Worm (Caenorhabditis elegans): ENCODE results near the gene clc-12.

Gene clc-12

DNA sequence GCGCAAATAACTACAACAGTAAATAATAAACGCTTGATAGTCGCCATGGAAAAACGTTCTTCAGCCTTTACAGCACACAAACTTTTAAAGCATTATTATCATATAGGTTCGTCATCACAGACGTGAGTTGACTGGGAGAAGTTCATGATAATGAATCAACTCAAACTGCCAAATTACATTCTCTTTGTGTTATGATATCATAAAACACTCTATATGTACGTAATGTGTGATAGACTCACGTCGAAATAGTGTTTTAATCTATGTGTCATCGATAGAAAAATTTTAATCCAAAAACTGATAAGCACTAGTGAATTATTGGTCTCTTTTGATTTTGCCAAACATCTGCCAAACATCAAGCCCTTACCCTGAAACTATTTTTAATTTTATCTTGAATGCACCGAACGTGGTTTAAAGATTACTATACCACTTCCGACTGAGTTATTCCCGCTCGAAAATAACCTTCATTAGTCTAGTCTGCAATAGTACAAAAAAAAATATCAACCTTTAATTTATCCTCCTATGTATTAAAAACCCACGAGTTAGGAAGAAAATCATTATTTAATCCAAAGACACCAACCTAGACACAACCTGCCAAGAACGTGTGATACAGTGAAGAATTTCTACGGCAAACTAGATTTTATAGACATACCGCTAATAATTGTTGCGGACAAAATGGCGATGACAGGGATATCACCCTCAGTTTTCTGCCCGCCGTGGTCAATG is at the start of gene clc-12, which contains the start of gene clec-240:
clc-12 (minus strand) TSS at position 47 of the 723 bp plus-strand sequence.
clec-240 (plus strand) TSS at position 673 of the 723 bp plus-strand sequence.
- no peak for TF ChIP-seq ceh-13 (GFP tag; optimal IDR thresholded peaks at IDR 0.05)
- TF ChIP-seq tbx-37 (GFP tag; conservative IDR thresholded peaks at IDR 0.05), result no peak
- TF ChIP-seq ets-7 (tag; optimal IDR thresholded peaks at IDR 0.05), result no peak

DNA sequence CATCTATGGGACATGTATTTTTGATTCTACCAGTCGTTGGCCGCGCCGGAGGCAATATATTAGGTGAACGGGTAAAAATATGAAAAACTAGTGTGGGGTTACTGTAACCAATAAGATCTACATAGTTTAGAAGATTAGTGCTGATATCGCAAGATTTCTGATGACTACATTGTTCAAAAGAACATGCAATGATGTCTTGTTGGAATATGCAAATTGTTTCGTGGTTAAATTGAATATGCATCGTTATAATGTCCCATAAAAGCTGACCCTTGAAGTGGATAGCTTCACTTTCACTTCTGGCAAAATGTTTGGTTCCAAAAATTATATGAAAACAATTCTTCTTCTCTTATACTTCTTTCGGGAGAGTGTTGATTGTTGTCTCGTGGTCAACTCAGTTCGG is 35.3 kb upstream of the clc-12 start, which contains the start of gene F28B1.2:
F28B1.2 (plus strand) TSS at position 301 of the 400 bp plus-strand sequence.
- TF ChIP-seq ets-7 (tag; optimal IDR thresholded peaks at IDR 0.05), result no peak
- TF ChIP-seq ceh-36 (tag; optimal IDR thresholded peaks at IDR 0.05), result no peak
- TF ChIP-seq F13C5.2 (tag; optimal IDR thresholded peaks at IDR 0.05), result no peak
- TF ChIP-seq tbx-37 (GFP tag; conservative IDR thresholded peaks at IDR 0.05), result no peak
- no peak for TF ChIP-seq aly-1 (tag; optimal IDR thresholded peaks at IDR 0.05)
- TF ChIP-seq ama-1 (optimal IDR thresholded peaks at IDR 0.05), result no peak
- no peak for TF ChIP-seq scrt-1 (GFP tag; IDR thresholded peaks at IDR 0.05)

DNA sequence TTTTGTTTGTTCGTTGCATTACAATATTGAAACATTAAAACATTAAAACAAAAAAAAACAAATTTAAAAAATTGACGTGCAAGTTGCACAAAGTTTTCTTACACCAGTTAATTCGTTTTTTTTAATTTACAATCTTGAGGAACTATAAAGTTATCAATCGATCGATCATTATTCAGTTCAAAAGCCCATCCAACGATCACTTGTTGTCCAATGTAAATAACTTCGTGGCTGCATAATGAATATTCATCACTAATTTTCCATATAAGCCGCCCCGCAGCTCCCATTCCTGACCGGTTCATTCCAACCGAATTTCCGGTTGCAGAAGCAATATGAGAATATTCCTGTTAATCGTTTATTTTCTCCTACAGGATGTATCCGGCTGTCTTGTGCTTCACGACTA is 33.1 kb upstream of the clc-12 start, which contains the start of gene hpo-33:
hpo-33 (plus strand) TSS at position 301 of the 400 bp plus-strand sequence.
- no peak for TF ChIP-seq pes-1 (GFP tag; IDR thresholded peaks at IDR 0.05)
- TF ChIP-seq ets-7 (tag; optimal IDR thresholded peaks at IDR 0.05), result no peak
- no peak for TF ChIP-seq sea-1 (GFP tag; conservative IDR thresholded peaks at IDR 0.05)
- no peak for TF ChIP-seq tra-4 (tag; optimal IDR thresholded peaks at IDR 0.05)
- TF ChIP-seq F13C5.2 (tag; optimal IDR thresholded peaks at IDR 0.05), result no peak
- TF ChIP-seq hnd-1 (tag; optimal IDR thresholded peaks at IDR 0.05), result no peak
- no peak for TF ChIP-seq flt-1 (GFP tag; IDR thresholded peaks at IDR 0.05)
- no peak for TF ChIP-seq aly-1 (tag; optimal IDR thresholded peaks at IDR 0.05)
- TF ChIP-seq tbx-37 (GFP tag; conservative IDR thresholded peaks at IDR 0.05), result no peak
- TF ChIP-seq ama-1 (optimal IDR thresholded peaks at IDR 0.05), result no peak
- no peak for TF ChIP-seq B0310.2 (tag; optimal IDR thresholded peaks at IDR 0.05)
- no peak for TF ChIP-seq hmbx-1 (tag; optimal IDR thresholded peaks at IDR 0.05)
- TF ChIP-seq ceh-36 (tag; optimal IDR thresholded peaks at IDR 0.05), result no peak
- TF ChIP-seq ceh-13 (GFP tag; optimal IDR thresholded peaks at IDR 0.05), result no peak
- TF ChIP-seq scrt-1 (GFP tag; IDR thresholded peaks at IDR 0.05), result no peak

DNA sequence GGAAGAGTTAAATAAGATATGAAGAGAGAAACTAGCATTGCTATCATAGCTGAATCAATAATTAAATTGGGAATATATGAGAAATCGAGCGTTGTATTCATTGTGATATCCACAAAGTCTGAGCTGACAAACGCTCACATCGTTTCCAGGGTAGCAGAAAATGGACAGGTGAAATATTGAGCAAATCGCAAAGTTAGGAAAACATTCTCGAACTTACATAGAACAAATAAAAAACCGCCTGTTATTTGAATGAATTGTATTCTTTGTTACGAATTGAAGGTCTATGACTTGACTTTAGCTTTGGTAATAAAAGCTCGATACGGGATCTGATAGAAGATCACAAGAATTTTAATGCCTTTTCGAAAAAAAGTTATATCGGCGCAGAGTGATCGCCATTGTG is 26.7 kb upstream of the clc-12 start, which contains the start of gene srz-94:
srz-94 (minus strand) TSS at position 101 of the 400 bp plus-strand sequence.
- TF ChIP-seq ceh-36 (tag; optimal IDR thresholded peaks at IDR 0.05) (no peak), ets-7 (tag; optimal IDR thresholded peaks at IDR 0.05) (no peak), sea-1 (GFP tag; conservative IDR thresholded peaks at IDR 0.05) (no peak), tbx-37 (GFP tag; conservative IDR thresholded peaks at IDR 0.05) (no peak), flt-1 (GFP tag; IDR thresholded peaks at IDR 0.05) (no peak)

DNA sequence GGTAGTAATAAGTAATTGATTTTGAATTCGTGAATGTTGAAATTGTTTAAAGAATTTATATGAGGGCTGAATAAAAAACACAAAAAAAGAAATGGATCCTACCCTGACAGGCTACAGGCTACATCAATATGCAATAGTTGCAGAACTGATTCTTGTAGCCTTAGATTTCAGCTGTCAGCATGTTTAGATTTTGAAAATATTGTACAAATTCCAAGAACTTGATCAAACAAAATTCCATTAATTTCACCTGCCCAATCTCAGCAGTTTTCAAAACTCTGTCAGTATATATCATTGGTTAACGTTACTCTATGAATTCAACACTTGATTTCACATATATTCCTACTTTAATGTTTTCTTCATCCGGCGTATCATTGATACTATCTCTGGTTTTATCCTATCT is 21.2 kb upstream of the clc-12 start:
- no peak for TF ChIP-seq scrt-1 (GFP tag; IDR thresholded peaks at IDR 0.05)
- no peak for TF ChIP-seq tra-4 (tag; optimal IDR thresholded peaks at IDR 0.05)
- no peak for TF ChIP-seq hmg-4 (GFP tag; optimal IDR thresholded peaks at IDR 0.05)
- TF ChIP-seq ama-1 (optimal IDR thresholded peaks at IDR 0.05), result no peak
- TF ChIP-seq ets-7 (tag; optimal IDR thresholded peaks at IDR 0.05), result no peak
- TF ChIP-seq pes-1 (GFP tag; IDR thresholded peaks at IDR 0.05), result no peak
- TF ChIP-seq ceh-13 (GFP tag; optimal IDR thresholded peaks at IDR 0.05), result no peak
- no peak for TF ChIP-seq flt-1 (GFP tag; IDR thresholded peaks at IDR 0.05)
- TF ChIP-seq B0310.2 (tag; optimal IDR thresholded peaks at IDR 0.05), result no peak
- no peak for TF ChIP-seq ceh-36 (tag; optimal IDR thresholded peaks at IDR 0.05)
- no peak for TF ChIP-seq tbx-37 (GFP tag; conservative IDR thresholded peaks at IDR 0.05)
- no peak for TF ChIP-seq sea-1 (GFP tag; conservative IDR thresholded peaks at IDR 0.05)
- no peak for TF ChIP-seq aly-1 (tag; optimal IDR thresholded peaks at IDR 0.05)
- no peak for TF ChIP-seq hmbx-1 (tag; optimal IDR thresholded peaks at IDR 0.05)
- TF ChIP-seq F13C5.2 (tag; optimal IDR thresholded peaks at IDR 0.05), result no peak
- no peak for TF ChIP-seq tbx-11 (GFP tag; IDR thresholded peaks at IDR 0.05)
- TF ChIP-seq hnd-1 (tag; optimal IDR thresholded peaks at IDR 0.05), result no peak

DNA sequence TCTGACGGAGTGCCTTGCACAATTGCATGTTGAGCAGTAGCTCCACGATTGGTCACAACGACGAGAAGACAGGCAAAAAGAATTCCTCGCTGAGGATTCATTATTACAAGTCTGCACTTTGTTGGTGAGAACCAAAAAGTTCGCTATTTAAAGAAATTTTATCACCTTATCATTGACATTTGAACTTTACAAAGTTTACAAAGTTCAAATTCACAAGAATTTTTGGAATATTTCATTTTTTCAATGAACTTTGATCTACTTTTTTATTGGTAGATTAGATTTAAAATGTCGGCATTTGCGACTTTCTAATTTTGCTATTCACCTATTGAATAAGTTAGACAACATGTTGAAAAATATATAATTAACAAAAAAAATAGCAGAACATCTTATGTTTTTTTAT is 17.1 kb upstream of the clc-12 start, which contains the start of gene F49H6.15:
F49H6.15 (minus strand) TSS at position 101 of the 400 bp plus-strand sequence.
- TF ChIP-seq sea-1 (GFP tag; conservative IDR thresholded peaks at IDR 0.05) (no peak), hmbx-1 (tag; optimal IDR thresholded peaks at IDR 0.05) (no peak), scrt-1 (GFP tag; IDR thresholded peaks at IDR 0.05) (no peak), tra-4 (tag; optimal IDR thresholded peaks at IDR 0.05) (no peak), aly-1 (tag; optimal IDR thresholded peaks at IDR 0.05) (no peak), ama-1 (optimal IDR thresholded peaks at IDR 0.05) (no peak), hmg-4 (GFP tag; optimal IDR thresholded peaks at IDR 0.05) (no peak), hnd-1 (tag; optimal IDR thresholded peaks at IDR 0.05) (no peak), flt-1 (GFP tag; IDR thresholded peaks at IDR 0.05) (no peak), ceh-36 (tag; optimal IDR thresholded peaks at IDR 0.05) (no peak)

DNA sequence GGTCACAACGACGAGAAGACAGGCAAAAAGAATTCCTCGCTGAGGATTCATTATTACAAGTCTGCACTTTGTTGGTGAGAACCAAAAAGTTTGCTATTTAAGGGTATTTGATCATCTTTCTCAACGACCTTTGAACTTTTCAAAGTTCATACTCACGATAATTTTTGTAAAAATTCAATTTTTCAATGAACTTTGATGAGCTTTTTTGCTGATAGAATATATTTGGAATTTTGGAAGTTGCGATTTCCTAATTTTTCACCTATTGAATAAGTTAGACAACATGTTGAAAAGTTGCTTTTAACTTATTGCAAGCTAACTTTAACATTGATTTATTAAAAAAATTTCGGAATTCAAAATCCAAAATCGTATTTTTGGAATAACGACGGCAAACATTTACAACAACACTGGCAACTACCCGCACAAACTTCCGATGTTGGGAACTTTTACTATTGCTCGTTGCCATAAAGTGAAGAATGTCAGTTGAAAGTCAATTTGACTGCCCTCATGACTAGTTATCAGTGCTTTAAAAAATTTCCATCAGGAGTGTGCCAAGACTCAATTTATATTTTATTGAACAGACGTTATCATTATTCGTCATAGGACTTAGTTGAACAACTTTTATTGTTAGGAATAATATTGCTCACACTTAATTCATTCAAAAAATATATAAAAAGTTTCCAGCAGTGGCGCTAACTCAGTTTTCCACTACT is 13.6 kb upstream of the clc-12 start, which contains the start of the genes F49H6.8 and F49H6.5:
F49H6.8 (minus strand) TSS at position 51 of the 710 bp plus-strand sequence.
F49H6.5 (plus strand) TSS at position 629 of the 710 bp plus-strand sequence.
- no peak for TF ChIP-seq ceh-13 (GFP tag; optimal IDR thresholded peaks at IDR 0.05)
- no peak for TF ChIP-seq pes-1 (GFP tag; IDR thresholded peaks at IDR 0.05)
- TF ChIP-seq flt-1 (GFP tag; IDR thresholded peaks at IDR 0.05), result no peak
- no peak for TF ChIP-seq B0310.2 (tag; optimal IDR thresholded peaks at IDR 0.05)
- no peak for TF ChIP-seq ama-1 (optimal IDR thresholded peaks at IDR 0.05)
- no peak for TF ChIP-seq sea-1 (GFP tag; conservative IDR thresholded peaks at IDR 0.05)
